Fruit fly (Drosophila melanogaster): ENCODE results near the gene CG4194.

dm6 chrX:2107782-2108409 is 39.5 kb downstream of the CG4194 start:
- TF ChIP-seq sv (GFP tag; optimal IDR thresholded peaks at IDR 0.05) = no peak
- no peak for TF ChIP-seq woc (GFP tag; optimal IDR thresholded peaks at IDR 0.05)
- no peak for TF ChIP-seq dl (GFP tag; optimal IDR thresholded peaks at IDR 0.05; ENCODE audit: insufficient read depth in 1 of 2, partially characterized antibody in 2 of 2)
- no peak for TF ChIP-seq psq (GFP tag; optimal IDR thresholded peaks at IDR 0.05)
- TF ChIP-seq Mio (GFP tag; optimal IDR thresholded peaks at IDR 0.05) = no peak
- no peak for TF ChIP-seq usp (GFP tag; optimal IDR thresholded peaks at IDR 0.05)
- no peak for TF ChIP-seq dmrt93B (GFP tag; optimal IDR thresholded peaks at IDR 0.05)
- no peak for TF ChIP-seq pan (optimal IDR thresholded peaks at IDR 0.05)
- TF ChIP-seq Rel (GFP tag; optimal IDR thresholded peaks at IDR 0.05) = no peak
- TF ChIP-seq Rel (tag; optimal IDR thresholded peaks at IDR 0.05) = no peak
- TF ChIP-seq dsf (GFP tag; optimal IDR thresholded peaks at IDR 0.05; ENCODE audit: borderline replicate concordance) = no peak

All from whole organism, wandering third instar larva.